Fruit fly (Drosophila melanogaster) Kc167 (cell line): ENCODE data around the gene BORCS5.

ENCODE experiments used
- Myc ChIP-seq: fragments of >200 bp; optimal IDR thresholded peaks from 2 replicates; lab custom pipeline; 2017; ENCODE audit warnings: missing external identifiers
- Sin3A ChIP-seq: fragments of >200 bp; optimal IDR thresholded peaks from 2 replicates; lab custom pipeline; 2018; ENCODE audit warnings: missing external identifiers
- h ChIP-seq: fragments of >200 bp; optimal IDR thresholded peaks from 3 replicates; lab custom pipeline; 2018; ENCODE audit warnings: missing external identifiers
- insv ChIP-seq: fragments of >200 bp; optimal IDR thresholded peaks from 3 replicates; lab custom pipeline; 2018; ENCODE audit warnings: missing external identifiers
- psq ChIP-seq: fragments of >200 bp; optimal IDR thresholded peaks from 2 replicates; lab custom pipeline; 2017; ENCODE audit warnings: missing external identifiers
- ttk ChIP-seq: sonication (Bioruptor generic); optimal IDR thresholded peaks from 2 replicates; lab custom pipeline; 2017; ENCODE audit warnings: missing external identifiers

Gene BORCS5

DNA sequence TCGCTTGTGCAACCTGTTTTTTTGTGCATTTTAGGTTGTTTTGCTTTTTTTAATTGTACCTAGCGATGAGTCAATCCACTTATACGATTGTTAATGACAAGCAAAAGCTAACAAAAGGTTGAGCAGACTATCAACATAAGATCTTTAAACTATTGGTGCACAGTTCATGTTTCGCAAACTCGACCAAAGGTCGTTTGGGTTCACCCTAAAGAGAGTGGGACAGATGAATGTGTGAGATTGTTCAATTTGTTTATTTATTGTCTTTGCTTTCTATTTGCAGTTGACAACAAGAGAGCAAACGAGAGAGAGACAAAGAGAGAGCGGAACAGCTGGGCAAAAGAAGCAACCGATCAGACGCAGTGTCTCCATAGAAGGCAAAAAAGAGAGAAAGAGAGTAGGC, 49.6 kb downstream of the BORCS5 start:
- TF ChIP-seq psq, result no peak
- no peak for TF ChIP-seq h (lab: Kevin White, UChicago)
- TF ChIP-seq Myc (lab: Kevin White, UChicago), result no peak
- no peak for TF ChIP-seq insv (lab: Kevin White, UChicago)

- no peak for TF ChIP-seq insv (lab: Kevin White, UChicago)
- no peak for TF ChIP-seq psq
- TF ChIP-seq ttk (lab: Kevin White, UChicago), result no peak
- TF ChIP-seq h (lab: Kevin White, UChicago), result no peak
- TF ChIP-seq Sin3A (lab: Kevin White, UChicago), result no peak
- no peak for TF ChIP-seq Myc (lab: Kevin White, UChicago)
These were observed 50.6 kb downstream of the BORCS5 start for dm6 chrX:11821946-11822345.
